Worm (Caenorhabditis elegans): Measurements from ENCODE around the gene gst-13.

Gene gst-13

DNA sequence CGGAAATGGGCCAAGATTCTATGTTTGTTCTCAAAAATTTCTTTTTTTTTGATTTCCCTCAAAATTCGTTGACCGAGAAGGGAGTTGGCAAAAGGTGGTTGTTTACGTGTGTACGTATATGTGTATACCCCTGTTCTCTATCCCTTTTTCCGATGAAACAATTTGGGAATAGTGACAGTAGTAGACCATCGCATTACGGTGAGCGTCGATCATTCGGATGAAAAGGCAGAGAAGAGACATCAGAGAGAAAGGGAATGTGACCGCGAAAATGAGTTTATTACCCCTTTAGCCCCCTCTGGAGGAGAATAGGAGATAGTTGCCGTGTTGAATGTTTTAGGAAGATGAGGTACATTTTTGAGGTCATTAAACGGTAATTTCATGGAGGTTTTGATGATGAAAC, 28.8 kb downstream of the gst-13 start:
- TF ChIP-seq dpff-1 (tag; optimal IDR thresholded peaks at IDR 0.05) (no peak), F57C9.4 (tag; optimal IDR thresholded peaks at IDR 0.05) (no peak), gei-17 (GFP tag; optimal IDR thresholded peaks at IDR 0.05) (no peak), nfyb-1 (GFP tag; IDR thresholded peaks at IDR 0.05) (no peak), K12H6.12 (tag; optimal IDR thresholded peaks at IDR 0.05) (no peak), F23B12.7 (tag; optimal IDR thresholded peaks at IDR 0.05; ENCODE audit: insufficient read depth) (no peak), dox-1 (GFP tag; IDR thresholded peaks at IDR 0.05) (no peak), F49E8.2 (tag; optimal IDR thresholded peaks at IDR 0.05; ENCODE audit: insufficient read depth) (no peak), C17E4.6 (GFP tag; IDR thresholded peaks at IDR 0.05) (no peak), nhr-90 (tag; optimal IDR thresholded peaks at IDR 0.05) (no peak), efl-1 (GFP tag; optimal IDR thresholded peaks at IDR 0.05) (no peak), bed-2 (GFP tag; IDR thresholded peaks at IDR 0.05) (no peak), egl-44 (GFP tag; IDR thresholded peaks at IDR 0.05) (no peak), hmg-20 (GFP tag; IDR thresholded peaks at IDR 0.05) (no peak), xnd-1 (tag; optimal IDR thresholded peaks at IDR 0.05) (no peak), F39B2.1 (GFP tag; IDR thresholded peaks at IDR 0.05) (no peak), madf-10 (tag; optimal IDR thresholded peaks at IDR 0.05) (no peak), ztf-6 (GFP tag; IDR thresholded peaks at IDR 0.05) (no peak), D2030.7 (GFP tag; IDR thresholded peaks at IDR 0.05) (no peak)

DNA sequence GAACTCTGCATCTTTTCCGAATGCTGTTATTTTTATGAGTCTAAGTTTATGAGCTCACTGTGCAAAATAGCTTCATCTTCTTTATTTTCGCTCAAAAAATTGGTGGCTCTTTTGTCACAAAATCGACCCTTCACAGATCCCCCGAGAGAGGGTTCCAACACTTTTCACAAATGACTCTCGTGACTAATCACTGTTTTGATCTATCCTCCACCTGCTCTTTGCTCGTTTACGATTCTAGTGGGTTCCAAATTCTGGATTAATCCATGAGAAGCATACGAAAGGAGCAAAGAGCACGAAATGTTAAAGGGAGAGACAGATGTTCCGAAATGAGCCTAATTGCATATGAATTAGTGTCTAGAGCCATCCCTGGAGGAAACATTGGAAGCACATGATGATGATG, 30.1 kb downstream of the gst-13 start:
- TF ChIP-seq nhr-179 (tag; optimal IDR thresholded peaks at IDR 0.05) (no peak), nfya-1 (tag; optimal IDR thresholded peaks at IDR 0.05; ENCODE audit: borderline replicate concordance, insufficient read depth) (no peak), T07F8.4 (tag; optimal IDR thresholded peaks at IDR 0.05) (no peak)

DNA sequence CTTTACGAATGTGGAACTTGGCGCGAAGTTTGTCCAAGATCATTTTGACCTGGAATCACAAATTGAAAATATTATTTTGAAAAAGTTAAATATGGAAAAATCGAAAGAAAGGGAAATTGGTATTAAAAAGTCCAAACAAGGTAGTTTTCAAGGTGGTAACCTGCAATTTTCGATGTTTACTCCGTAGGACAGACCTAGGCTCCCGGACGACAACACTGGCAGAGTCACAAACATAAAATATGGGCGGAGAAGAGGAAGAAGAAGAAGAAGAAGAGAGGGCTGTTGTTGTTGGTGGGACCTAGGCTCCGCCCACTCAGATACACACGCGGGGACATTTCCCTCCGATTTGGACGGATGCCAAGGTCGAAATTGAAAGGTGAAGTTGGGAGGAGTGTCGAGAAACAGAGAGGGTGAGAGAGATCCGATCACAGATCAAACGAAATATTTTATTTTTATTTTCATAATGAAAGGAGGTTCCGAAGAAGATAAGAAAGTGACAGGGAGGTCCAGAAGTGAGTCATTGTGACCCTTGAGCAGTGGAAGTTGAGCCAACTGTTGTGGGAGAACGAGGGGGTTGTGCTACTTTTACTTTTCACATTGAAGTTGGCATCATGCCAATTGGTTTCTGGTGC, 30.8 kb downstream of the gst-13 start, which contains the start of gene aqp-2:
Gene aqp-2 (minus strand): TSS at position 51 of the 632 bp plus-strand sequence.
- no peak for TF ChIP-seq dpl-1 (GFP tag; optimal IDR thresholded peaks at IDR 0.05)
- 0 out of 2 replicates have a peak, but pooled peaks have one; percentile 28 for TF ChIP-seq zfh-2 (GFP tag; conservative IDR thresholded peaks at IDR 0.05)

DNA sequence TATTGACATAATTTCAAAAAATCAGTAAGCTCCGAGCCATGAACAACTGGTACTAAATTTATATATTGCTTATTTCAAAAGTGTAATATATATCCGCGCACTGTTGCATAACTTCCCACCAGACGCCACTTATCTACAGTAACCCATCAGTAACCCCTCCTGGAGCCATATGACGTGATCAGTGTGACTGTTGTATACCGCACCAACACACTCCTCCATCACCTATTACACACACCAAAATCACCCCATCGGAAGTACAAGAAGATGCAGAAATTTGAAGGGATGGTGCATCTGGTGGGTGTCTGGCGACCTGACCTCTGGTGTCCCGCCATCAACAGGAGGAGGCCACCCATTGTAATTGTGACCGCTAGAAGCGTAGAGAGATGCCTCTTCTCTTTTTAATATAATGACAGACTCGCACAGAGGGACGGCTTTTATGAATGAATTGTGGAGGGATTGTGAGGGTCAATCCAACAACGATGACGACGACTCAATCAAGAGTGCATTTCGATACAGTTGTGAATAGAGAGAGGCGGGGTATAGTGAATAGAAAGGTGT, 31.7 kb downstream of the gst-13 start:
- no peak for TF ChIP-seq nfya-2 (GFP tag; IDR thresholded peaks at IDR 0.05)
- TF ChIP-seq zfh-2 (GFP tag; conservative IDR thresholded peaks at IDR 0.05) = 0 out of 2 replicates have a peak, but pooled peaks have one; percentile 9

DNA sequence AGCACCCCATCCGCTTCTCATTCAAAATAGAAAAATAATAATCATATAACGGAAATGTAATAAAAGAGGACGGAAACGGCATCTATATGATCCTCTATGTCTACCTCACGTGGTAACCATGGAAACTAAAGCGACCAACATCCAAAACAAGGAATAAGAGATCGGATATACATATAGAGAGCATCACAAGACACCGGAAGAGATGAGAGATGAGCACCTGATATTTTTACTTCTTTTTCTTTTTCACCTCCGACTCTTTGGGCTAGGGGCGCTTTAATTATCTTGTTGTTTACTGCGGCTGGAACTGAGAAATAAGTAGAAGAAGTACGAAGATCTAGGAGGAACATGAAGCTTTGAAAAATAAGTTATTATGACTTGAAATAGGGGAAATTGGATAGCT, 32.5 kb downstream of the gst-13 start:
- no peak for TF ChIP-seq F37B4.10 (GFP tag; IDR thresholded peaks at IDR 0.05)

DNA sequence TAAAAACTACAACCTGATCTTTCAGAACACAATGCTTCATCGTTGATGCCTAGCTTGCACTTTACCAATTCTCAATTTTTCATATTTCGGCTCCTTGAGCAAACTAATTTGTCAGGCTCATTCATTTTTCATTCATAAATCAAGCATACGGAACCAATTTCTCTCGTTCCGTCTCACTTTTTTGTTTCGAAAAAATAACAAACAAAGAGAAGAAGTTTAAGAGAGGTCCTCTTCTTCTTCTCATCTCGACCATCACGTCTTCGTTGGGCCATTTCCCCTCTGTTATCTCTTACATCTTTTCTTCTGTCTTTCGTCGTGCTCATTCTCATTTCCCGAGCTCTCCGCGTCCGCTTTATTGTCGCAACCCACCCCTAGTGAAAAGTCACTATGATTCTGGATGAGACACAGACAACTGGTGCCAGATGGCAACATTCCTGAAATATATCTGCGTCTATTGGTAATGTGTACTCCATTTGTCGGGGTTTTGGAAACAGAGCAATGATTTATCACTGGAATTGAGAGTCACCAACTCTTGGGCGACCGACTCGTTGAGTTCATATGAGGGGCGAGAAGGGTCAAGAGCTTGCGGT, 33.5 kb downstream of the gst-13 start:
- TF ChIP-seq F55B11.4 (tag; optimal IDR thresholded peaks at IDR 0.05; ENCODE audit: borderline replicate concordance, insufficient read depth) (no peak), madf-8 (GFP tag; conservative IDR thresholded peaks at IDR 0.05) (no peak), attf-3 (GFP tag; conservative IDR thresholded peaks at IDR 0.05) (no peak), F52B5.7 (tag; optimal IDR thresholded peaks at IDR 0.05) (no peak), gei-17 (GFP tag; optimal IDR thresholded peaks at IDR 0.05) (no peak), ztf-26 (tag; optimal IDR thresholded peaks at IDR 0.05) (no peak), madf-3 (GFP tag; IDR thresholded peaks at IDR 0.05) (no peak), snpc-4 (GFP tag; optimal IDR thresholded peaks at IDR 0.05) (no peak), snpc-4 (tag; optimal IDR thresholded peaks at IDR 0.05) (no peak), bed-1 (GFP tag; IDR thresholded peaks at IDR 0.05) (no peak), hmg-20 (GFP tag; IDR thresholded peaks at IDR 0.05) (no peak), hlh-12 (tag; optimal IDR thresholded peaks at IDR 0.05) (no peak), ccch-3 (GFP tag; optimal IDR thresholded peaks at IDR 0.05) (no peak), ekl-4 (GFP tag; IDR thresholded peaks at IDR 0.05) (no peak), nhr-120 (GFP tag; IDR thresholded peaks at IDR 0.05) (no peak), sea-2 (GFP tag; IDR thresholded peaks at IDR 0.05) (no peak), F49E8.2 (tag; optimal IDR thresholded peaks at IDR 0.05; ENCODE audit: insufficient read depth) (no peak)

All from whole organism, young adult.